Worm (Caenorhabditis elegans) whole organism, late embryonic: Measurements from ENCODE around the gene srm-2.

ENCODE experiments used
- F13H6.1 ChIP-seq: sonication (generic microtip); optimal IDR thresholded peaks from 2 replicates; lab custom pipeline; 2016; ENCODE audit warnings: missing genetic modification characterization, missing compliant biosample characterization
- T23F11.4 ChIP-seq: fragments of 200-800 bp; sonication (Bioruptor generic); optimal IDR thresholded peaks from 2 replicates; lab custom pipeline; 2018; ENCODE audit warnings: mild to moderate bottlenecking, missing genetic modification characterization, missing compliant biosample characterization
- dmd-4 ChIP-seq: sonication (generic microtip); optimal IDR thresholded peaks from 2 replicates; lab custom pipeline; 2016; ENCODE audit warnings: borderline replicate concordance, missing genetic modification characterization, missing compliant biosample characterization
- ets-4 ChIP-seq: sonication (generic microtip); optimal IDR thresholded peaks from 2 replicates; lab custom pipeline; 2016; ENCODE audit warnings: missing genetic modification characterization, missing compliant biosample characterization
- nhr-11 ChIP-seq: fragments of 150-350 bp; optimal IDR thresholded peaks from 2 replicates; lab custom pipeline; 2014; ENCODE audit warnings: missing biosample characterization, missing genetic modification characterization
- pag-3 ChIP-seq: sonication (generic microtip); optimal IDR thresholded peaks from 2 replicates; lab custom pipeline; 2016; ENCODE audit warnings: missing compliant biosample characterization, missing genetic modification characterization, borderline replicate concordance
- pax-1 ChIP-seq: fragments of 150-350 bp; optimal IDR thresholded peaks from 2 replicates; lab custom pipeline; 2014; ENCODE audit warnings: missing biosample characterization, missing genetic modification characterization
- pha-4 ChIP-seq: fragments of 150-350 bp; optimal IDR thresholded peaks from 2 replicates; lab custom pipeline; 2018; ENCODE audit warnings: missing biosample characterization, missing genetic modification reagents, missing genetic modification characterization
- pqm-1 ChIP-seq: sonication (generic microtip); optimal IDR thresholded peaks from 2 replicates; lab custom pipeline; 2016; ENCODE audit warnings: missing genetic modification characterization, missing compliant biosample characterization
- sox-4 ChIP-seq: sonication (generic microtip); optimal IDR thresholded peaks from 2 replicates; lab custom pipeline; 2017; ENCODE audit warnings: mild to moderate bottlenecking, missing genetic modification characterization, inconsistent platforms, missing compliant biosample characterization

- TF ChIP-seq dmd-4 (tag; lab: Kevin White, UChicago) (no peak), sox-4 (no peak), F13H6.1 (tag; lab: Kevin White, UChicago) (no peak), T23F11.4 (GFP tag; lab: Kevin White, UChicago) (no peak), pqm-1 (tag; lab: Kevin White, UChicago) (no peak), nhr-11 (tag; lab: Kevin White, UChicago) (no peak), pag-3 (tag; lab: Kevin White, UChicago) (no peak), ets-4 (tag; lab: Kevin White, UChicago) (no peak), pha-4 (tag; lab: Kevin White, UChicago) (no peak), pax-1 (tag; lab: Kevin White, UChicago) (no peak)
Observed at ce11 chrIV:5008378-5008777, at the start of gene srm-2.
